Worm (Caenorhabditis elegans): ENCODE measurements around the gene fat-2.

fat-2 gene

DNA sequence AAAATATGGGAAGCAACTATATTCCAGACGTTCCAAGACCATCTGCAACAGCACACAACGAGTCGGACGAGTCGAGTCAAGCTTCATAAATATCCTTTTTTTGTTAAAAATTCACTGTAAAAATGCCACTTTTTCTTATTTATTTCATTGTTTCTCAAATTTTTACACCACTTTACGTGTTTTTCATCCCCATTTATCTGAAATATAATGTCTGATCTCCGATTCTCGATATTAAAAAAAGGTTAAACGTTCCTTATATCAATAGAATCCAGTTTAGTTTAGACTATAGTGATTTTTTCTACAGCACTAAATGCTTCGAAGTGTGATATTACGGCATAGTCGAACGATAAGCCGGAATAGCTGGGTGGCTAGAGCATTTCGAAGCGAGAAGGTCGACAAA is 20.2 kb upstream of the fat-2 start, which contains the start of gene Y67H2A.7:
Gene Y67H2A.7 (plus strand): TSS at position 301 of the 400 bp plus-strand sequence.
- TF ChIP-seq blmp-1 (tag; optimal IDR thresholded peaks at IDR 0.05) (no peak), nhr-85 (tag) (peak; percentile 46), Y116A8C.19 (tag; optimal IDR thresholded peaks at IDR 0.05; ENCODE audit: borderline replicate concordance) (no peak), ceh-82 (tag; optimal IDR thresholded peaks at IDR 0.05) (no peak), sox-4 (tag; optimal IDR thresholded peaks at IDR 0.05) (no peak), ceh-90 (tag; optimal IDR thresholded peaks at IDR 0.05) (no peak), nhr-84 (tag; optimal IDR thresholded peaks at IDR 0.05) (no peak), hlh-4 (tag; optimal IDR thresholded peaks at IDR 0.05) (no peak), alr-1 (tag; optimal IDR thresholded peaks at IDR 0.05; ENCODE audit: borderline replicate concordance) (no peak)

- TF ChIP-seq unc-86 (tag; optimal IDR thresholded peaks at IDR 0.05) (no peak), nhr-11 (tag; optimal IDR thresholded peaks at IDR 0.05) (no peak), snpc-4 (tag; optimal IDR thresholded peaks at IDR 0.05) (no peak), lir-3 (tag; optimal IDR thresholded peaks at IDR 0.05; ENCODE audit: poor library complexity) (no peak), ets-5 (GFP tag; IDR thresholded peaks at IDR 0.05) (no peak), egl-27 (tag; optimal IDR thresholded peaks at IDR 0.05) (no peak), nhr-20 (tag; optimal IDR thresholded peaks at IDR 0.05) (no peak), tlp-1 (tag; optimal IDR thresholded peaks at IDR 0.05) (no peak), mab-9 (GFP tag; IDR thresholded peaks at IDR 0.05) (no peak), efl-1 (optimal IDR thresholded peaks at IDR 0.05) (no peak), efl-1 (GFP tag; optimal IDR thresholded peaks at IDR 0.05 in 1 of 2) (no peak), sptf-1 (tag; optimal IDR thresholded peaks at IDR 0.05) (no peak), tbx-2 (tag; optimal IDR thresholded peaks at IDR 0.05) (no peak), unc-98 (GFP tag; IDR thresholded peaks at IDR 0.05) (no peak), F16B12.6 (tag; optimal IDR thresholded peaks at IDR 0.05) (no peak), elt-3 (tag; optimal IDR thresholded peaks at IDR 0.05) (no peak), zag-1 (tag; optimal IDR thresholded peaks at IDR 0.05) (no peak), unc-62 (GFP tag; optimal IDR thresholded peaks at IDR 0.05) (no peak), mef-2 (tag; optimal IDR thresholded peaks at IDR 0.05) (no peak), pqm-1 (tag; optimal IDR thresholded peaks at IDR 0.05) (no peak)
These were observed 18.9 kb upstream of the fat-2 start for ce11 chrIV:13304786-13305185.

DNA sequence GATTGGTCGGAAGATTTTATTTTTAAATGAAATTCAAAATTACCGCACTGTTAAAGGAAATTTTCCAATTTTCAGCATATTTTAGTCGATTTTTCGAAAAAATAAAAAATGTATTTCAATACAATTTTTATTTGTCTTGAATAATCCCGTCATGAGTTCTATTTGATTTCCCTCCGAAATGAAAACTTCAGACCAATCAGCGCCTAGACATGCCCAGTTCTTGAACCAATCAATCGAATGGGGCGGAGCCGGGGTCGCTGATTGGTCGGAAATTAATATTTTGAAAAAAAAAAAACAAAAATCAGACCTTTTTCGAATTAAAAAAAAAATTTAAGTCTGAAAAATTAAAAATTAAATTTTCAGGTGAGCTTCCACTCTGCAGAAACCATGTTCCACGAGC is 14.0 kb upstream of the fat-2 start:
- TF ChIP-seq lsy-2 (tag; optimal IDR thresholded peaks at IDR 0.05) (no peak), blmp-1 (tag; optimal IDR thresholded peaks at IDR 0.05) (no peak), mdl-1 (tag; optimal IDR thresholded peaks at IDR 0.05) (no peak), vab-15 (tag; optimal IDR thresholded peaks at IDR 0.05) (no peak), xbp-1 (tag; optimal IDR thresholded peaks at IDR 0.05) (no peak), pqm-1 (tag; optimal IDR thresholded peaks at IDR 0.05) (no peak), nhr-19 (GFP tag; conservative IDR thresholded peaks at IDR 0.05) (no peak), ceh-63 (GFP tag; optimal IDR thresholded peaks at IDR 0.05) (no peak), rnt-1 (tag; optimal IDR thresholded peaks at IDR 0.05) (no peak)

DNA sequence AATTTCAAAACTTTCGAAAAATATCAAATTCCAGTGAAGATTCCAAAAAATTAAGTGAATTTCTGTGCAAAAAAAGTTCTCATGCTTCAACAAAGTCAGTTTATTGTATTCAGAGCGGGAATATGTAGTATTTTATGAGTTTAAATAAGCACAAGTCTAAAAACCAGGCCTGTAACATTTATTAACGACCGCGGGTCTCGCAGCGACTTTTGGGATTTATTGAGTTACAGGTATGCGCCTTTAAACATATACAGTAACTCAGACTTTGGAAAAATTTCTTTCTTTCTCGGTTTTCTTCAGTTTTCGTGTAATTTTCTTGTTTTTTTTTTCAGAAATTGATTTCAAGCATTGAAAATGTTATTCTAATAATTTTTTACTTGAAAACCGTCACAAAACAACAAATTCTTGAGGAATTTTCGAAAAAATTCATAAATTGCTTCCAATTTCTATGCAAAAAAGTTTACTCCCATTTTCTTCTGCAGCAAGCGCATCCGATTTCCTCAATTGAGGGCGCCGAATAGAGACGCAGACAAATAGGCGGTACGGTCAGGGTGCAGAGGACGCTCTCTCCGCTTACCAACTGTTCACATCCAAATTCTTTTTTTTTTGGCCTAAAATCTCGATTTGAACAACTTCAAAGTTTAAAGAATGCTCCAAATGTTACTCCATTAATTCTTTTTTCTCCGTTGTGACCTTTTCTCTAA is 12.2 kb upstream of the fat-2 start:
- TF ChIP-seq nhr-84 (tag; optimal IDR thresholded peaks at IDR 0.05) (no peak), unc-62 (GFP tag; optimal IDR thresholded peaks at IDR 0.05) (no peak), pqm-1 (tag; optimal IDR thresholded peaks at IDR 0.05) (no peak), hlh-17 (GFP tag; optimal IDR thresholded peaks at IDR 0.05; ENCODE audit: borderline replicate concordance) (no peak), efl-3 (GFP tag; optimal IDR thresholded peaks at IDR 0.05) (no peak), nhr-12 (tag; optimal IDR thresholded peaks at IDR 0.05) (no peak), nhr-90 (tag; optimal IDR thresholded peaks at IDR 0.05; ENCODE audit: poor library complexity) (no peak), ets-5 (GFP tag; IDR thresholded peaks at IDR 0.05) (no peak), ceh-63 (GFP tag; optimal IDR thresholded peaks at IDR 0.05) (no peak), nhr-85 (tag) (no peak), dpl-1 (GFP tag; optimal IDR thresholded peaks at IDR 0.05) (no peak), ces-1 (GFP tag; optimal IDR thresholded peaks at IDR 0.05) (no peak), mdl-1 (tag; optimal IDR thresholded peaks at IDR 0.05) (peak in 1 of 2 experiments; percentile 0), snu-23 (GFP tag; optimal IDR thresholded peaks at IDR 0.05) (peak; percentile 19), nhr-20 (tag; optimal IDR thresholded peaks at IDR 0.05) (no peak), efl-1 (optimal IDR thresholded peaks at IDR 0.05) (peak; percentile 0 to 7), efl-1 (GFP tag; optimal IDR thresholded peaks at IDR 0.05 in 1 of 2) (no peak), ceh-90 (tag; optimal IDR thresholded peaks at IDR 0.05) (no peak), blmp-1 (tag; optimal IDR thresholded peaks at IDR 0.05) (peak; percentile 17), nhr-71 (tag; optimal IDR thresholded peaks at IDR 0.05) (peak; percentile 25), sox-4 (tag; optimal IDR thresholded peaks at IDR 0.05) (no peak), egl-27 (tag; optimal IDR thresholded peaks at IDR 0.05) (no peak), snpc-4 (tag; optimal IDR thresholded peaks at IDR 0.05) (no peak), fos-1 (tag; optimal IDR thresholded peaks at IDR 0.05) (no peak), lin-14 (GFP tag; optimal IDR thresholded peaks at IDR 0.05) (no peak)
